Worm (Caenorhabditis elegans): Measurements from ENCODE around the gene F54H12.5.

DNA sequence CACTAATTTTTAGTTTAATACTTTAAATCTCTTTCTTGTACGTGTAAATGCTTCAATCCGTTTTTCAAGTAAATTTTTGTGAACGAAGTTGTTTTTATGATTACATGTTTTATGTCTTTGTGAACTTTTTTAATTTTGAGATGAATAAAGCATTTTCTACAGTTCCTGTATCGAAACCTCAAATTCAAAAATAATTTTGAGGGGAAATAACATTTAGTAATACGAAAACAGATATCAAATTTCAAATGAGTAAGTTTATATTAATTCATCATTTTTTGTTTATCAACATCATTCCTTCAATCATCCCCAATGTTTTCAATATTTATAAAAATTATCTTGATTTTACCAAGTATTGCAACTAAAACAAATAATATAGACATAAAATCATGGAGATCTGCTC is 34.4 kb downstream of the F54H12.5 start, which contains the start of gene C29E4.10:
- no peak for TF ChIP-seq him-1 (tag; optimal IDR thresholded peaks at IDR 0.05)
- TF ChIP-seq dao-5 (tag; optimal IDR thresholded peaks at IDR 0.05), result no peak
- TF ChIP-seq W03F9.2 (tag; optimal IDR thresholded peaks at IDR 0.05), result no peak
